Fruit fly (Drosophila melanogaster) whole organism, embryonic: Measurements from ENCODE around the gene lama.
A peak's percentile ranks its signal among the peaks of the same experiment; 100 is the strongest.

Experiments used
- CG1024 ChIP-seq: fragments of 200-800 bp; sonication (Bioruptor generic); IDR thresholded peaks from 2 replicates; pipeline ENCODE4 v1.3.6; 2022; ENCODE audit warnings: missing biosample characterization, missing genetic modification characterization
- CG10274 ChIP-seq: fragments of 200-800 bp; sonication (Bioruptor generic); optimal IDR thresholded peaks from 3 replicates; lab custom pipeline; 2017; ENCODE audit warnings: missing biosample characterization, mild to moderate bottlenecking, missing genetic modification characterization
- CG11456 ChIP-seq: fragments of 200-800 bp; sonication (Bioruptor generic); IDR thresholded peaks from 3 replicates; pipeline ENCODE4 v1.3.6; 2022; ENCODE audit warnings: missing biosample characterization, missing genetic modification characterization
- CG12942 ChIP-seq: fragments of 200-800 bp; sonication (Bioruptor generic); optimal IDR thresholded peaks from 3 replicates; lab custom pipeline; 2016; ENCODE audit warnings: missing biosample characterization, missing genetic modification characterization
- CG14050 ChIP-seq: fragments of 200-800 bp; sonication (Bioruptor generic); IDR thresholded peaks from 3 replicates; pipeline ENCODE4 v1.3.6; 2022; ENCODE audit warnings: missing biosample characterization, missing genetic modification characterization
- CG16779 ChIP-seq: fragments of 200-800 bp; sonication (Bioruptor generic); IDR thresholded peaks from 2 replicates; pipeline ENCODE4 v1.3.6; 2022; ENCODE audit warnings: missing biosample characterization, missing genetic modification characterization
- CG2712 ChIP-seq: fragments of 200-800 bp; optimal IDR thresholded peaks from 3 replicates; lab custom pipeline; 2019; ENCODE audit warnings: missing biosample characterization, mild to moderate bottlenecking, missing genetic modification characterization, moderate library complexity
- CG2875 ChIP-seq: fragments of 200-800 bp; sonication (Bioruptor generic); optimal IDR thresholded peaks from 2 replicates; lab custom pipeline; 2017; ENCODE audit warnings: missing biosample characterization, mild to moderate bottlenecking, missing genetic modification characterization, missing genetic modification reagents
- CG30020 ChIP-seq: fragments of 200-800 bp; optimal IDR thresholded peaks from 2 replicates; lab custom pipeline; 2019; ENCODE audit warnings: missing biosample characterization, mild to moderate bottlenecking, missing genetic modification characterization, moderate library complexity
- CG31388 ChIP-seq: fragments of 200-800 bp; sonication (Bioruptor generic); optimal IDR thresholded peaks from 2 replicates; lab custom pipeline; 2016; ENCODE audit warnings: missing biosample characterization, missing genetic modification characterization
- CG34224 ChIP-seq: fragments of 200-800 bp; sonication (Bioruptor generic); IDR thresholded peaks from 3 replicates; pipeline ENCODE4 v1.3.6; 2022; ENCODE audit warnings: missing biosample characterization, missing genetic modification characterization; ENCODE audit not compliant: partially characterized antibody
- CG3847 ChIP-seq: fragments of 200-800 bp; sonication (Bioruptor generic); IDR thresholded peaks from 2 replicates; pipeline ENCODE4 v1.3.6; 2022; ENCODE audit warnings: missing biosample characterization, missing genetic modification characterization
- CG4360 ChIP-seq: fragments of 200-800 bp; sonication (Bioruptor generic); IDR thresholded peaks from 2 replicates; pipeline ENCODE4 v1.3.6; 2022; ENCODE audit warnings: missing biosample characterization, missing genetic modification characterization
- CG4404 ChIP-seq: fragments of 200-800 bp; sonication (Bioruptor generic); IDR thresholded peaks from 2 replicates; pipeline ENCODE4 v1.3.6; 2022; ENCODE audit warnings: missing biosample characterization, missing genetic modification characterization
- CG5245 ChIP-seq: fragments of 200-800 bp; sonication (Bioruptor generic); optimal IDR thresholded peaks from 3 replicates; lab custom pipeline; 2016; ENCODE audit warnings: missing biosample characterization, missing genetic modification characterization
- CG9876 ChIP-seq: fragments of 200-800 bp; sonication (Bioruptor generic); optimal IDR thresholded peaks from 2 replicates; lab custom pipeline; 2016; ENCODE audit warnings: missing biosample characterization, missing genetic modification characterization
- CTCF ChIP-seq: fragments of 200-800 bp; sonication (Bioruptor generic); optimal IDR thresholded peaks from 2 replicates; lab custom pipeline; 2017; ENCODE audit warnings: missing biosample characterization, mild to moderate bottlenecking, missing genetic modification characterization, moderate library complexity
- D ChIP-seq, 2 experiments: fragments of 200-800 bp in 1 of 2; fragments of >200 bp in 1 of 2; sonication (Bioruptor generic) in 1 of 2; optimal IDR thresholded peaks; 2 replicates in 1 of 2; 3 replicates in 1 of 2; lab custom pipeline; 2017; ENCODE audit warnings: mild to moderate bottlenecking in 1 of 2, missing biosample characterization in 1 of 2, missing genetic modification characterization in 1 of 2, missing genetic modification reagents in 1 of 2
- GATAe ChIP-seq: fragments of 200-800 bp; sonication (Bioruptor generic); conservative IDR thresholded peaks from 2 replicates; pipeline ENCODE4 v1.3.6; 2022; ENCODE audit warnings: missing biosample characterization, missing genetic modification characterization
- Hmr ChIP-seq: fragments of 200-800 bp; sonication (Bioruptor generic); optimal IDR thresholded peaks from 3 replicates; lab custom pipeline; 2017; ENCODE audit warnings: mild to moderate bottlenecking, missing biosample characterization, missing genetic modification reagents, missing genetic modification characterization
- Hr78 ChIP-seq, 2 experiments: fragments of 200-800 bp in 1 of 2; fragments of >200 bp in 1 of 2; sonication (Bioruptor generic) in 1 of 2; optimal IDR thresholded peaks; 2 replicates each; lab custom pipeline; 2017 to 2019; ENCODE audit warnings: missing biosample characterization in 2 of 2, missing genetic modification characterization in 2 of 2, mild to moderate bottlenecking in 1 of 2, moderate library complexity in 1 of 2
- Jarid2 ChIP-seq: fragments of 200-800 bp; sonication (Bioruptor generic); optimal IDR thresholded peaks from 3 replicates; lab custom pipeline; 2017; ENCODE audit warnings: mild to moderate bottlenecking, missing biosample characterization, missing genetic modification reagents, missing genetic modification characterization
- NK7.1 ChIP-seq: fragments of 200-800 bp; sonication (Bioruptor generic); optimal IDR thresholded peaks from 3 replicates; lab custom pipeline; 2016; ENCODE audit warnings: missing biosample characterization, missing genetic modification characterization
- Nf-YC ChIP-seq: fragments of 200-800 bp; optimal IDR thresholded peaks from 3 replicates; lab custom pipeline; 2019; ENCODE audit warnings: missing biosample characterization, mild to moderate bottlenecking, missing genetic modification characterization, moderate library complexity
- Optix ChIP-seq: fragments of 200-800 bp; sonication (Bioruptor generic); IDR thresholded peaks from 3 replicates; pipeline ENCODE4 v1.3.6; 2022; ENCODE audit warnings: missing biosample characterization, missing genetic modification characterization
- PHDP ChIP-seq: fragments of 200-800 bp; sonication (Bioruptor generic); optimal IDR thresholded peaks from 3 replicates; lab custom pipeline; 2018; ENCODE audit warnings: missing biosample characterization, mild to moderate bottlenecking, missing genetic modification characterization, moderate library complexity
- Side ChIP-seq: fragments of 200-800 bp; sonication (Bioruptor generic); optimal IDR thresholded peaks from 2 replicates; lab custom pipeline; 2016; ENCODE audit warnings: missing biosample characterization, missing genetic modification characterization
- ato ChIP-seq: fragments of 200-800 bp; sonication (Bioruptor generic); IDR thresholded peaks from 2 replicates; pipeline ENCODE4 v1.3.6; 2022; ENCODE audit warnings: missing biosample characterization, missing genetic modification characterization; ENCODE audit not compliant: partially characterized antibody
- bcd ChIP-seq: fragments of 200-800 bp; sonication (Bioruptor generic); optimal IDR thresholded peaks from 2 replicates; lab custom pipeline; 2017; ENCODE audit warnings: missing biosample characterization, mild to moderate bottlenecking, missing genetic modification characterization
- bsh ChIP-seq, 2 experiments: fragments of 200-800 bp; sonication (Bioruptor generic); optimal IDR thresholded peaks; 2 replicates each; lab custom pipeline; 2017 to 2018; ENCODE audit warnings: mild to moderate bottlenecking in 2 of 2, missing biosample characterization in 2 of 2, missing genetic modification characterization in 2 of 2, moderate library complexity in 1 of 2
- cas ChIP-seq: fragments of 200-800 bp; sonication (Bioruptor generic); IDR thresholded peaks from 2 replicates; pipeline ENCODE4 v1.3.6; 2022; ENCODE audit warnings: missing biosample characterization, missing genetic modification characterization
- crc ChIP-seq: fragments of 200-800 bp; sonication (Bioruptor generic); optimal IDR thresholded peaks from 2 replicates; lab custom pipeline; 2016; ENCODE audit warnings: missing biosample characterization, missing genetic modification characterization
- dysf ChIP-seq: fragments of 200-800 bp; sonication (Bioruptor generic); IDR thresholded peaks from 3 replicates; pipeline ENCODE4 v1.3.6; 2022; ENCODE audit warnings: missing biosample characterization, missing genetic modification characterization
- fd64A ChIP-seq: fragments of 200-800 bp; sonication (Bioruptor generic); optimal IDR thresholded peaks from 3 replicates; lab custom pipeline; 2018; ENCODE audit warnings: missing biosample characterization, mild to moderate bottlenecking, missing genetic modification characterization
- fd96Cb ChIP-seq: fragments of 200-800 bp; sonication (Bioruptor generic); optimal IDR thresholded peaks from 2 replicates; lab custom pipeline; 2018; ENCODE audit warnings: missing biosample characterization, mild to moderate bottlenecking, missing genetic modification characterization, moderate library complexity
- gfzf ChIP-seq: fragments of 200-800 bp; sonication (Bioruptor generic); optimal IDR thresholded peaks from 2 replicates; lab custom pipeline; 2016; ENCODE audit warnings: missing biosample characterization, mild to moderate bottlenecking, missing genetic modification characterization, moderate library complexity
- jumu ChIP-seq: fragments of 200-800 bp; sonication (Bioruptor generic); optimal IDR thresholded peaks from 3 replicates; lab custom pipeline; 2016; ENCODE audit warnings: missing biosample characterization, missing genetic modification characterization
- lilli ChIP-seq: fragments of 200-800 bp; sonication (Bioruptor generic); optimal IDR thresholded peaks from 3 replicates; lab custom pipeline; 2016; ENCODE audit warnings: missing biosample characterization, missing genetic modification characterization
- nau ChIP-seq: fragments of 200-800 bp; sonication (Bioruptor generic); optimal IDR thresholded peaks from 3 replicates; lab custom pipeline; 2017; ENCODE audit warnings: missing biosample characterization, mild to moderate bottlenecking, missing genetic modification characterization, missing genetic modification reagents
- nerfin-2 ChIP-seq: fragments of 200-800 bp; sonication (Bioruptor generic); IDR thresholded peaks from 2 replicates; pipeline ENCODE4 v1.3.6; 2022; ENCODE audit warnings: missing biosample characterization, missing genetic modification characterization; ENCODE audit not compliant: partially characterized antibody
- pros ChIP-seq: fragments of 200-800 bp; sonication (Bioruptor generic); optimal IDR thresholded peaks from 3 replicates; lab custom pipeline; 2019; ENCODE audit warnings: missing biosample characterization, mild to moderate bottlenecking, missing genetic modification characterization, moderate library complexity
- sr ChIP-seq: fragments of 200-800 bp; sonication (Bioruptor generic); IDR thresholded peaks from 3 replicates; pipeline ENCODE4 v1.3.6; 2022; ENCODE audit warnings: missing biosample characterization, missing genetic modification characterization
- tgo ChIP-seq: fragments of 200-800 bp; sonication (Bioruptor generic); IDR thresholded peaks from 3 replicates; pipeline ENCODE4 v1.3.6; 2022; ENCODE audit warnings: missing biosample characterization, missing genetic modification characterization
- tio ChIP-seq: fragments of 200-800 bp; sonication (Bioruptor generic); optimal IDR thresholded peaks from 2 replicates; lab custom pipeline; 2017; ENCODE audit warnings: missing biosample characterization, missing genetic modification characterization, inconsistent platforms
- vnd ChIP-seq: fragments of 200-800 bp; sonication (Bioruptor generic); IDR thresholded peaks from 3 replicates; pipeline ENCODE4 v1.3.6; 2022; ENCODE audit warnings: missing biosample characterization, missing genetic modification characterization; ENCODE audit not compliant: partially characterized antibody

The lama gene

dm6 chr3L:5365164-5365879 lies 9.6 kb upstream of the lama start (continued):
- TF ChIP-seq bcd (GFP tag; lab: Kevin White, UChicago) (no peak), CG10274 (GFP tag; lab: Kevin White, UChicago) (no peak)

dm6 chr3L:5360039-5360988 lies 4.6 kb upstream of the lama start, which contains the start of gene Cyt-c1:
Gene Cyt-c1 (plus strand): TSS chr3L:5360211.
- TF ChIP-seq CG4360 (no peak), CG30020 (no peak), CG12942 (GFP tag; lab: Kevin White, UChicago) (no peak), CG2712 (tag; lab: Kevin White, UChicago) (peak; percentile 6), dysf (no peak; the same call in 2 of the 3 replicates), Side (no peak), D (optimal IDR thresholded peaks at IDR 0.05; lab: Kevin White, UChicago) (no peak), D (GFP tag; optimal IDR thresholded peaks at IDR 0.05; lab: Kevin White, UChicago) (no peak), CG3847 (0 out of 2 replicates have a peak, but pooled peaks have one; percentile 14), lilli (GFP tag; lab: Kevin White, UChicago) (no peak), CG4404 (no peak), bsh (GFP tag; optimal IDR thresholded peaks at IDR 0.05; lab: Kevin White, UChicago) (no peak), vnd (GFP tag; lab: Robert Waterston, UW) (peak; percentile 46; the same call in 1 of the 3 replicates), CG31388 (GFP tag; lab: Kevin White, UChicago) (no peak), pros (GFP tag; lab: Kevin White, UChicago) (no peak), Optix (0 out of 3 replicates have a peak, but pooled peaks have one; percentile 13), CG34224 (GFP tag; lab: Robert Waterston, UW) (peak; percentile 42; the same call in 2 of the 3 replicates), Hmr (no peak), cas (GFP tag; lab: Robert Waterston, UW) (no peak), GATAe (GFP tag; lab: Robert Waterston, UW) (no peak), CG16779 (GFP tag; lab: Robert Waterston, UW) (no peak), fd96Cb (tag; lab: Kevin White, UChicago) (no peak), PHDP (no peak), fd64A (no peak), CTCF (GFP tag; lab: Kevin White, UChicago) (no peak), Jarid2 (GFP tag; lab: Kevin White, UChicago) (no peak), nau (GFP tag; lab: Kevin White, UChicago) (no peak), jumu (GFP tag; lab: Kevin White, UChicago) (no peak), nerfin-2 (GFP tag; lab: Robert Waterston, UW) (no peak), gfzf (GFP tag; lab: Kevin White, UChicago) (peak; percentile 8), CG2875 (GFP tag; lab: Kevin White, UChicago) (no peak), sr (no peak), Nf-YC (tag; lab: Kevin White, UChicago) (peak; percentile 67), crc (no peak), bcd (GFP tag; lab: Kevin White, UChicago) (no peak), CG14050 (no peak), CG1024 (GFP tag; lab: Robert Waterston, UW) (no peak), CG5245 (GFP tag; lab: Kevin White, UChicago) (no peak), Hr78 (GFP tag; optimal IDR thresholded peaks at IDR 0.05; lab: Kevin White, UChicago) (no peak), CG11456 (no peak), CG9876 (GFP tag; lab: Kevin White, UChicago) (no peak), tio (no peak), ato (GFP tag; lab: Robert Waterston, UW) (no peak), tgo (GFP tag; lab: Robert Waterston, UW) (no peak), NK7.1 (GFP tag; lab: Kevin White, UChicago) (no peak)
